Fruit fly (Drosophila melanogaster) whole organism, embryonic: Measurements from ENCODE around the gene path.
A peak's percentile ranks its signal among the peaks of the same experiment; 100 is the strongest.

ENCODE experiments used
- ATbp ChIP-seq: fragments of 200-800 bp; sonication (Bioruptor generic); optimal IDR thresholded peaks from 2 replicates; lab custom pipeline; 2017; ENCODE audit warnings: missing biosample characterization, mild to moderate bottlenecking, missing genetic modification characterization, missing genetic modification reagents
- Ada2b ChIP-seq: fragments of 200-800 bp; sonication (Bioruptor generic); IDR thresholded peaks from 2 replicates; pipeline ENCODE4 v1.3.6; 2022; ENCODE audit warnings: missing biosample characterization, missing genetic modification characterization
- Atf-2 ChIP-seq: fragments of 200-800 bp; sonication (Bioruptor generic); optimal IDR thresholded peaks from 2 replicates; lab custom pipeline; 2016; ENCODE audit warnings: missing biosample characterization, missing genetic modification characterization
- Blimp-1 ChIP-seq: fragments of 200-800 bp; sonication (Bioruptor generic); optimal IDR thresholded peaks from 3 replicates; lab custom pipeline; 2018; ENCODE audit warnings: missing biosample characterization, missing genetic modification characterization, mild to moderate bottlenecking, moderate library complexity, missing genetic modification reagents
- CG10209 ChIP-seq: fragments of 200-800 bp; sonication (Bioruptor generic); optimal IDR thresholded peaks from 3 replicates; lab custom pipeline; 2017; ENCODE audit warnings: missing biosample characterization, mild to moderate bottlenecking, missing genetic modification characterization, missing genetic modification reagents
- CG10366 ChIP-seq: fragments of 200-800 bp; sonication (Bioruptor generic); IDR thresholded peaks from 2 replicates; pipeline ENCODE4 v1.3.6; 2022; ENCODE audit warnings: missing biosample characterization, missing genetic modification characterization
- CG11093 ChIP-seq: fragments of 200-800 bp; sonication (Bioruptor generic); IDR thresholded peaks from 3 replicates; pipeline ENCODE4 v1.3.6; 2022; ENCODE audit warnings: missing biosample characterization, missing genetic modification characterization
- CG12219 ChIP-seq: fragments of 200-800 bp; sonication (Bioruptor generic); optimal IDR thresholded peaks from 3 replicates; lab custom pipeline; 2018; ENCODE audit warnings: missing biosample characterization, mild to moderate bottlenecking, missing genetic modification characterization
- CG14860 ChIP-seq: fragments of 200-800 bp; sonication (Bioruptor generic); IDR thresholded peaks from 3 replicates; pipeline ENCODE4 v1.3.6; 2022; ENCODE audit warnings: missing biosample characterization, missing genetic modification characterization; ENCODE audit not compliant: partially characterized antibody
- CG15073 ChIP-seq: fragments of 200-800 bp; sonication (Bioruptor generic); optimal IDR thresholded peaks from 2 replicates; lab custom pipeline; 2016; ENCODE audit warnings: missing biosample characterization, missing genetic modification characterization
- CG1792 ChIP-seq: fragments of 200-800 bp; sonication (Bioruptor generic); optimal IDR thresholded peaks from 2 replicates; lab custom pipeline; 2016; ENCODE audit warnings: missing biosample characterization, missing genetic modification characterization
- CG2116 ChIP-seq: fragments of 200-800 bp; sonication (Bioruptor generic); optimal IDR thresholded peaks from 3 replicates; lab custom pipeline; 2018; ENCODE audit warnings: missing biosample characterization, mild to moderate bottlenecking, missing genetic modification characterization
- CG43689 ChIP-seq: fragments of 200-800 bp; sonication (Bioruptor generic); IDR thresholded peaks from 2 replicates; pipeline ENCODE4 v1.3.6; 2022; ENCODE audit warnings: missing biosample characterization, missing genetic modification characterization
- CG5180 ChIP-seq: fragments of 200-800 bp; sonication (Bioruptor generic); optimal IDR thresholded peaks from 3 replicates; lab custom pipeline; 2017; ENCODE audit warnings: missing biosample characterization, missing genetic modification characterization, mild to moderate bottlenecking, moderate library complexity, missing genetic modification reagents
- CG6689 ChIP-seq: fragments of 200-800 bp; sonication (Bioruptor generic); IDR thresholded peaks from 2 replicates; pipeline ENCODE4 v1.3.6; 2022; ENCODE audit warnings: missing biosample characterization, missing genetic modification characterization
- CG6791 ChIP-seq: fragments of 200-800 bp; sonication (Bioruptor generic); IDR thresholded peaks from 3 replicates; pipeline ENCODE4 v1.3.6; 2022; ENCODE audit warnings: missing biosample characterization, missing genetic modification characterization; ENCODE audit not compliant: partially characterized antibody
- CG7372 ChIP-seq: fragments of 200-800 bp; sonication (Bioruptor generic); IDR thresholded peaks from 2 replicates; pipeline ENCODE4 v1.3.6; 2022; ENCODE audit warnings: missing biosample characterization, missing genetic modification characterization
- D19A ChIP-seq: fragments of 200-800 bp; optimal IDR thresholded peaks from 3 replicates; lab custom pipeline; 2019; ENCODE audit warnings: missing biosample characterization, mild to moderate bottlenecking, missing genetic modification characterization, moderate library complexity
- Dfd ChIP-seq, 2 experiments: fragments of >200 bp; optimal IDR thresholded peaks; 2 replicates each; lab custom pipeline; 2017; ENCODE audit warnings: missing biosample characterization in 2 of 2, missing genetic modification characterization in 2 of 2
- Dref ChIP-seq: fragments of 200-800 bp; sonication (Bioruptor generic); IDR thresholded peaks from 2 replicates; pipeline ENCODE4 v1.3.6; 2022; ENCODE audit warnings: missing biosample characterization, missing genetic modification characterization
- Ets65A ChIP-seq: fragments of 200-800 bp; sonication (Bioruptor generic); peaks from one replicate; lab custom pipeline; 2016; ENCODE audit warnings: missing biosample characterization, missing genetic modification characterization
- Hr39 ChIP-seq: fragments of >200 bp; optimal IDR thresholded peaks from 2 replicates; lab custom pipeline; 2017
- Neu2 ChIP-seq: fragments of 200-800 bp; sonication (Bioruptor generic); optimal IDR thresholded peaks from 3 replicates; lab custom pipeline; 2016; ENCODE audit warnings: missing biosample characterization, missing genetic modification characterization, borderline replicate concordance
- Rx ChIP-seq: fragments of 200-800 bp; sonication (Bioruptor generic); IDR thresholded peaks from 2 replicates; pipeline ENCODE4 v1.3.6; 2022; ENCODE audit warnings: missing biosample characterization, missing genetic modification characterization
- az2 ChIP-seq: fragments of 200-800 bp; sonication (Bioruptor generic); optimal IDR thresholded peaks from 3 replicates; lab custom pipeline; 2016; ENCODE audit warnings: missing biosample characterization, missing genetic modification characterization
- cas ChIP-seq: fragments of 200-800 bp; sonication (Bioruptor generic); IDR thresholded peaks from 2 replicates; pipeline ENCODE4 v1.3.6; 2022; ENCODE audit warnings: missing biosample characterization, missing genetic modification characterization
- chn ChIP-seq: fragments of 200-800 bp; sonication (Bioruptor generic); optimal IDR thresholded peaks from 2 replicates; lab custom pipeline; 2016; ENCODE audit warnings: missing biosample characterization, missing genetic modification characterization
- dan ChIP-seq: fragments of 200-800 bp; sonication (Bioruptor generic); IDR thresholded peaks from 2 replicates; pipeline ENCODE4 v1.3.6; 2022; ENCODE audit warnings: missing biosample characterization, missing genetic modification characterization
- dmrt99B ChIP-seq: fragments of 200-800 bp; sonication (Bioruptor generic); optimal IDR thresholded peaks from 2 replicates; lab custom pipeline; 2018; ENCODE audit warnings: missing biosample characterization, mild to moderate bottlenecking, missing genetic modification characterization, moderate library complexity
- en ChIP-seq: fragments of 200-800 bp; sonication (Bioruptor generic); optimal IDR thresholded peaks from 2 replicates; lab custom pipeline; 2016; ENCODE audit warnings: missing biosample characterization, missing genetic modification characterization
- esg ChIP-seq: fragments of 200-800 bp; sonication (Bioruptor generic); conservative IDR thresholded peaks from 2 replicates; pipeline ENCODE4 v1.3.6; 2022; ENCODE audit warnings: missing biosample characterization, missing genetic modification characterization
- fd96Cb ChIP-seq: fragments of 200-800 bp; sonication (Bioruptor generic); optimal IDR thresholded peaks from 2 replicates; lab custom pipeline; 2018; ENCODE audit warnings: missing biosample characterization, mild to moderate bottlenecking, missing genetic modification characterization, moderate library complexity
- hkb ChIP-seq, 2 experiments: fragments of 200-800 bp in 1 of 2; fragments of >200 bp in 1 of 2; sonication (Bioruptor generic) in 1 of 2; IDR thresholded peaks in 1 of 2; optimal IDR thresholded peaks in 1 of 2; 2 replicates each; pipeline versions ENCODE4 v1.3.6 to Lab custom; 2017 to 2022; ENCODE audit warnings: missing biosample characterization in 1 of 2, missing genetic modification characterization in 1 of 2
- ken ChIP-seq: fragments of 200-800 bp; sonication (Bioruptor generic); IDR thresholded peaks from 3 replicates; pipeline ENCODE4 v1.3.6; 2022; ENCODE audit warnings: missing biosample characterization, missing genetic modification characterization
- lilli ChIP-seq: fragments of 200-800 bp; sonication (Bioruptor generic); optimal IDR thresholded peaks from 3 replicates; lab custom pipeline; 2016; ENCODE audit warnings: missing biosample characterization, missing genetic modification characterization
- maf-S ChIP-seq: fragments of 200-800 bp; sonication (Bioruptor generic); optimal IDR thresholded peaks from 2 replicates; lab custom pipeline; 2016; ENCODE audit warnings: missing biosample characterization, missing genetic modification characterization
- nom ChIP-seq: fragments of 200-800 bp; sonication (Bioruptor generic); optimal IDR thresholded peaks from 2 replicates; lab custom pipeline; 2017; ENCODE audit warnings: missing biosample characterization, missing genetic modification characterization, mild to moderate bottlenecking, moderate library complexity, missing genetic modification reagents
- pfk ChIP-seq: fragments of 200-800 bp; sonication (Bioruptor generic); optimal IDR thresholded peaks from 2 replicates; lab custom pipeline; 2018; ENCODE audit warnings: missing biosample characterization, mild to moderate bottlenecking, missing genetic modification characterization, moderate library complexity
- prd ChIP-seq, 3 experiments: fragments of >200 bp in 2 of 3; fragments of 200-800 bp in 1 of 3; sonication (Bioruptor generic) in 1 of 3; optimal IDR thresholded peaks in 2 of 3; IDR thresholded peaks in 1 of 3; 2 replicates in 2 of 3; 3 replicates in 1 of 3; pipeline versions ENCODE4 v1.3.6 to Lab custom; 2017 to 2022; ENCODE audit warnings: missing biosample characterization in 1 of 3, missing genetic modification characterization in 1 of 3
- row ChIP-seq: fragments of 200-800 bp; sonication (Bioruptor generic); IDR thresholded peaks from 3 replicates; pipeline ENCODE4 v1.3.6; 2022; ENCODE audit warnings: missing biosample characterization, missing genetic modification characterization
- sisA ChIP-seq: fragments of 200-800 bp; sonication (Bioruptor generic); IDR thresholded peaks from 2 replicates; pipeline ENCODE4 v1.3.6; 2022; ENCODE audit warnings: missing biosample characterization, missing genetic modification characterization
- sna ChIP-seq: fragments of 200-800 bp; sonication (Bioruptor generic); IDR thresholded peaks from 2 replicates; pipeline ENCODE4 v1.3.6; 2022; ENCODE audit warnings: missing biosample characterization, missing genetic modification characterization; ENCODE audit not compliant: partially characterized antibody
- sug ChIP-seq: fragments of 200-800 bp; optimal IDR thresholded peaks from 2 replicates; lab custom pipeline; 2019; ENCODE audit warnings: missing biosample characterization, mild to moderate bottlenecking, missing genetic modification characterization, moderate library complexity
- tx ChIP-seq: fragments of 200-800 bp; sonication (Bioruptor generic); optimal IDR thresholded peaks from 2 replicates; lab custom pipeline; 2016; ENCODE audit warnings: missing biosample characterization, missing genetic modification characterization
- vfl ChIP-seq: fragments of 200-800 bp; sonication (Bioruptor generic); optimal IDR thresholded peaks from 2 replicates; lab custom pipeline; 2016; ENCODE audit warnings: missing biosample characterization, missing genetic modification characterization
- wdn ChIP-seq: fragments of 200-800 bp; sonication (Bioruptor generic); IDR thresholded peaks from 2 replicates; pipeline ENCODE4 v1.3.6; 2022; ENCODE audit warnings: missing biosample characterization, missing genetic modification characterization
- wor ChIP-seq: fragments of 200-800 bp; sonication (Bioruptor generic); IDR thresholded peaks from 2 replicates; pipeline ENCODE4 v1.3.6; 2022; ENCODE audit warnings: missing biosample characterization, missing genetic modification characterization
- yki ChIP-seq: fragments of >200 bp; optimal IDR thresholded peaks from 3 replicates; lab custom pipeline; 2018
- zf30C ChIP-seq: fragments of 200-800 bp; sonication (Bioruptor generic); optimal IDR thresholded peaks from 3 replicates; lab custom pipeline; 2018; ENCODE audit warnings: missing biosample characterization, mild to moderate bottlenecking, missing genetic modification characterization

Gene path

dm6 chr3L:9460775-9461491 lies 44.2 kb downstream of the path start, which contains the start of the genes CG3434 and CG44838 (continued):
- TF ChIP-seq prd (optimal IDR thresholded peaks at IDR 0.05; lab: Kevin White, UChicago) (no peak), prd (GFP tag; IDR thresholded peaks at IDR 0.05; lab: Robert Waterston, UW) (peak; percentile 86), CG10366 (GFP tag; lab: Robert Waterston, UW) (peak; percentile 80), vfl (peak; percentile 68), Dfd (GFP tag; optimal IDR thresholded peaks at IDR 0.05; lab: Kevin White, UChicago) (no peak), chn (GFP tag; lab: Kevin White, UChicago) (peak; percentile 78), CG43689 (GFP tag; lab: Robert Waterston, UW) (no peak), yki (lab: Kevin White, UChicago) (no peak), ken (GFP tag; lab: Robert Waterston, UW) (peak; percentile 70; the same call in 1 of the 3 replicates), Neu2 (GFP tag; lab: Kevin White, UChicago) (peak; percentile 56), fd96Cb (tag; lab: Kevin White, UChicago) (peak; percentile 64), Dref (peak; percentile 66), Hr39 (no peak), sisA (peak; percentile 75), CG12219 (GFP tag; lab: Kevin White, UChicago) (peak; percentile 29), CG2116 (peak; percentile 88), Ets65A (GFP tag; lab: Kevin White, UChicago) (peak; percentile 96), nom (GFP tag; lab: Kevin White, UChicago) (peak; percentile 51), Atf-2 (GFP tag; lab: Kevin White, UChicago) (peak; percentile 19), dan (no peak), CG15073 (no peak), CG6689 (GFP tag; lab: Robert Waterston, UW) (peak; percentile 73), CG7372 (peak; percentile 57; the same call in 1 of the 2 replicates), dmrt99B (tag; lab: Kevin White, UChicago) (peak; percentile 74), en (GFP tag; lab: Kevin White, UChicago) (no peak), wdn (peak; percentile 40; the same call in 1 of the 2 replicates), Blimp-1 (peak; percentile 70), wor (GFP tag; lab: Robert Waterston, UW) (peak; percentile 61), CG1792 (GFP tag; lab: Kevin White, UChicago) (peak; percentile 67), D19A (tag; lab: Kevin White, UChicago) (peak; percentile 75), sna (GFP tag; lab: Robert Waterston, UW) (no peak), zf30C (GFP tag; lab: Kevin White, UChicago) (no peak), ATbp (GFP tag; lab: Kevin White, UChicago) (peak; percentile 55), cas (GFP tag; lab: Robert Waterston, UW) (0 out of 2 replicates have a peak, but pooled peaks have one; percentile 65), CG10209 (GFP tag; lab: Kevin White, UChicago) (peak; percentile 68), az2 (GFP tag; lab: Kevin White, UChicago) (peak; percentile 78), maf-S (GFP tag; lab: Kevin White, UChicago) (peak; percentile 35), CG11093 (GFP tag; lab: Robert Waterston, UW) (peak; percentile 45; the same call in 1 of the 3 replicates), Rx (GFP tag; lab: Robert Waterston, UW) (peak; percentile 53; the same call in 1 of the 2 replicates), lilli (peak; percentile 90), CG14860 (GFP tag; lab: Robert Waterston, UW) (no peak), tx (peak; percentile 62), pfk (GFP tag; lab: Kevin White, UChicago) (no peak), sug (tag; lab: Kevin White, UChicago) (peak; percentile 86), CG5180 (peak; percentile 87), row (GFP tag; lab: Robert Waterston, UW) (peak; percentile 94), hkb (optimal IDR thresholded peaks at IDR 0.05; lab: Kevin White, UChicago) (no peak), hkb (GFP tag; IDR thresholded peaks at IDR 0.05; lab: Robert Waterston, UW) (peak; percentile 80), Ada2b (GFP tag; lab: Robert Waterston, UW) (peak; percentile 67), esg (GFP tag; lab: Robert Waterston, UW) (peak; percentile 65), CG6791 (no peak)
